Fruit fly (Drosophila melanogaster) whole organism, pupa: ENCODE data around the gene Esyt2.
A peak's percentile ranks its signal among the peaks of the same experiment; 100 is the strongest.

ENCODE experiments used
- CG32121 ChIP-seq: fragments of 200-800 bp; sonication (Bioruptor generic); IDR thresholded peaks from 2 replicates; pipeline ENCODE4 v1.3.6; 2022; ENCODE audit warnings: missing biosample characterization, missing genetic modification characterization
- CG34367 ChIP-seq: fragments of 200-800 bp; sonication (Bioruptor generic); optimal IDR thresholded peaks from 2 replicates; lab custom pipeline; 2018; ENCODE audit warnings: missing biosample characterization, mild to moderate bottlenecking, missing genetic modification characterization
- CG4496 ChIP-seq: fragments of 200-800 bp; sonication (Bioruptor generic); IDR thresholded peaks from 3 replicates; pipeline ENCODE4 v1.3.6; 2022; ENCODE audit warnings: missing biosample characterization, missing genetic modification characterization

DNA sequence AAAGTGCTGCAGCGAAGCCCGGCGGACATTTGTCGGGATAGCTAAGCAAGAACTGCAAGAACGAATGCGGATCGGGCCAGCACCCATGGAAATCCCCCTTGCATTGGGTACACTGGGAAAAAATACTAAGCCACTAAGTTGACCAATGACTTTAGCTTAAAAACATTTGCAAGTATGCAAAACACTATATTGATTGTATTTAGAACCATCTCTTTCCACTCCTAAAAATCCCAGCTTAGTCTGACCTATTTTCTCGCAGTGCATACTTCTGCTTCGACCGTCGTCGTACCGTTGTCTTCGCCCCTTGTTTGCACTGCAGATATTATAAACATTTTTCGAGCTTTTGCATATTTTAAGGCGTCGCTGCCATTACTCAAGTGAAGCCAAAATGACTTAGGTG is 48.4 kb upstream of the Esyt2 start:
- TF ChIP-seq CG4496 (GFP tag; lab: Robert Waterston, UW) (0 out of 3 replicates have a peak, but pooled peaks have one; percentile 50), CG32121 (GFP tag; lab: Robert Waterston, UW) (no peak), CG34367 (tag; lab: Kevin White, UChicago) (peak; percentile 47)
